Worm (Caenorhabditis elegans) whole organism, late embryonic: ENCODE data around the gene eif-2Bepsilon.

Source experiments
- K02D7.2 ChIP-seq: sonication (generic microtip); optimal IDR thresholded peaks from 2 replicates; lab custom pipeline; 2017; ENCODE audit warnings: mild to moderate bottlenecking, missing genetic modification characterization, missing compliant biosample characterization
- K09A11.1 ChIP-seq: sonication (generic microtip); optimal IDR thresholded peaks from 2 replicates; lab custom pipeline; 2017; ENCODE audit warnings: antibody characterized with exemption, mild to moderate bottlenecking, missing genetic modification characterization, missing compliant biosample characterization; ENCODE audit not compliant: insufficient read depth
- ceh-22 ChIP-seq: sonication (generic microtip); optimal IDR thresholded peaks from 2 replicates; lab custom pipeline; 2017; ENCODE audit warnings: missing biosample characterization, missing genetic modification characterization
- dmd-4 ChIP-seq: sonication (generic microtip); optimal IDR thresholded peaks from 2 replicates; lab custom pipeline; 2016; ENCODE audit warnings: borderline replicate concordance, missing genetic modification characterization, missing compliant biosample characterization
- elt-4 ChIP-seq: sonication (generic microtip); optimal IDR thresholded peaks from 2 replicates; lab custom pipeline; 2016; ENCODE audit warnings: missing genetic modification characterization, missing compliant biosample characterization
- fkh-10 ChIP-seq: fragments of 150-350 bp; optimal IDR thresholded peaks from 2 replicates; lab custom pipeline; 2014; ENCODE audit warnings: missing biosample characterization, missing genetic modification reagents, missing genetic modification characterization
- hlh-6 ChIP-seq: sonication (generic microtip); optimal IDR thresholded peaks from 2 replicates; lab custom pipeline; 2016; ENCODE audit warnings: missing genotype, missing genetic modification characterization, missing compliant biosample characterization
- lin-11 ChIP-seq: fragments of 200-800 bp; sonication (Bioruptor generic); optimal IDR thresholded peaks from 2 replicates; lab custom pipeline; 2018; ENCODE audit warnings: mild to moderate bottlenecking, missing genetic modification characterization, missing compliant biosample characterization
- nfya-1 ChIP-seq: sonication (generic microtip); optimal IDR thresholded peaks from 2 replicates; lab custom pipeline; 2017; ENCODE audit warnings: missing genetic modification characterization, mild to moderate bottlenecking, missing compliant biosample characterization, antibody characterized with exemption, moderate library complexity
- pag-3 ChIP-seq: sonication (generic microtip); optimal IDR thresholded peaks from 2 replicates; lab custom pipeline; 2016; ENCODE audit warnings: missing compliant biosample characterization, missing genetic modification characterization, borderline replicate concordance
- pha-4 ChIP-seq: fragments of 150-350 bp; optimal IDR thresholded peaks from 2 replicates; lab custom pipeline; 2018; ENCODE audit warnings: missing biosample characterization, missing genetic modification reagents, missing genetic modification characterization
- tbx-2 ChIP-seq: sonication (generic microtip); optimal IDR thresholded peaks from 2 replicates; lab custom pipeline; 2016; ENCODE audit warnings: missing genetic modification characterization, missing compliant biosample characterization
- unc-86 ChIP-seq: sonication (generic microtip); optimal IDR thresholded peaks from 2 replicates; lab custom pipeline; 2016; ENCODE audit warnings: missing genetic modification characterization, missing compliant biosample characterization

DNA sequence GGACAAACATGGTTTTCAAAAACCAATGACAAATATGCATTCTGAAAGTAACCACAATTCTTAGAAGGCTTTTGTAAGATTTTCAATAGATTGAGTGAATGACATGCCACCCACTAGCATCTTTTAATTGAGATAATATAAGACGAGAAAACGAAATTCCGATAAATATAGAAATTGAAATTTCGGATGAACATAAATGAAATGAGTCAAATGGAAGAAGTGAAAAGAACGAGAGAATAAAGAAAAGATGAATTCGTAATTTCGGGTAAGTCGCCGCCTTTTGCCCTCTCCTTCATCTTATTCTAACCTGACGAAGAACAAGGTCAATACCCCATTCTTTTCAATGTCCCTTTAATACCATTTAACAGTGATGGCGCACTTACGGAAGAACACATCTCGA is 19.3 kb upstream of the eif-2Bepsilon start:
- TF ChIP-seq tbx-2 (tag; lab: Kevin White, UChicago) (no peak), elt-4 (tag; lab: Kevin White, UChicago) (no peak), fkh-10 (GFP tag; lab: Kevin White, UChicago) (no peak), unc-86 (tag; lab: Kevin White, UChicago) (no peak), pha-4 (tag; lab: Kevin White, UChicago) (no peak), K09A11.1 (no peak), nfya-1 (no peak), ceh-22 (tag; lab: Kevin White, UChicago) (no peak), lin-11 (tag; lab: Kevin White, UChicago) (no peak), dmd-4 (tag; lab: Kevin White, UChicago) (no peak), pag-3 (tag; lab: Kevin White, UChicago) (no peak), K02D7.2 (tag; lab: Kevin White, UChicago) (no peak), hlh-6 (tag; lab: Kevin White, UChicago) (no peak)
